Worm (Caenorhabditis elegans): Measurements from ENCODE around the gene dpy-2.

ce11 chrII:6752850-6753249 lies 38.8 kb downstream of the dpy-2 start, which contains the start of gene F41G3.21:
- TF ChIP-seq ceh-19 (GFP tag; optimal IDR thresholded peaks at IDR 0.05) (no peak), dve-1 (tag; optimal IDR thresholded peaks at IDR 0.05) (no peak), sox-4 (tag; optimal IDR thresholded peaks at IDR 0.05) (no peak), npax-4 (tag; optimal IDR thresholded peaks at IDR 0.05) (no peak), ceh-30 (tag; optimal IDR thresholded peaks at IDR 0.05) (no peak), zip-5 (tag; optimal IDR thresholded peaks at IDR 0.05) (no peak)
